Fruit fly (Drosophila melanogaster): ENCODE data around the gene Cby.

DNA sequence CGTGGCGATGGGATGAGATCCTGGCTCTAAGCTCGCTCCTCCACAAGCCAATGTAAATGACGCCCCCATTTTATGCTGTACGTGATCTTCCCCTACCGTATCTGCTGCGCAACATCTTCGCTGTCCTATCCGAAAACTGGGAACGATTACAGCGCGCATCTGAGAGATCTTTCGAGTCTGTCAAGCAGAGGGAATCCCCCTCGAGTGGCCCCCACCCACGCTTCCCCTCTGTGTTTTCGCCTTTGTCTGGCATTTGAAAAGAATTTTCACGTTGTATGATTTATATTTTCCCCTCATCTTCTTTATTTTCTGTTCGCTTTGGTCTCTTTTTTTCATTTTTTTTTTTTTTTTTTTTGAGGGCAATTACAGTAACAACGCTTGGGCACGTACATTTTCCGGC is 20.4 kb upstream of the Cby start:
- no peak for TF ChIP-seq EcR (GFP tag; optimal IDR thresholded peaks at IDR 0.05)
- TF ChIP-seq Dll (optimal IDR thresholded peaks at IDR 0.05): no peak

Data from whole organism.